Worm (Caenorhabditis elegans) whole organism, L2 larva: Measurements from ENCODE around the gene F43B10.1.

ENCODE experiments used
- C34F6.9 ChIP-seq: fragments of 150-350 bp; optimal IDR thresholded peaks from 2 replicates; lab custom pipeline; 2014; ENCODE audit warnings: missing biosample characterization, missing genetic modification characterization
- F13H6.1 ChIP-seq: sonication (generic microtip); optimal IDR thresholded peaks from 2 replicates; lab custom pipeline; 2016; ENCODE audit warnings: missing genetic modification characterization, missing compliant biosample characterization
- Y55F3AM.14 ChIP-seq: fragments of 200-800 bp; sonication (Bioruptor generic); optimal IDR thresholded peaks from 2 replicates; lab custom pipeline; 2018; ENCODE audit warnings: mild to moderate bottlenecking, missing genetic modification characterization, missing compliant biosample characterization
- alr-1 ChIP-seq: fragments of 150-350 bp; optimal IDR thresholded peaks from 2 replicates; lab custom pipeline; 2014; ENCODE audit warnings: missing biosample characterization, missing genetic modification characterization
- aly-2 ChIP-seq: fragments of 150-350 bp; optimal IDR thresholded peaks from 2 replicates; lab custom pipeline; 2014; ENCODE audit warnings: missing biosample characterization, missing genetic modification characterization
- ama-1 ChIP-seq: fragments of 150-350 bp; optimal IDR thresholded peaks from 2 replicates; lab custom pipeline; 2018; ENCODE audit warnings: inconsistent platforms
- ceh-16 ChIP-seq: fragments of 150-350 bp; optimal IDR thresholded peaks from 2 replicates; lab custom pipeline; 2014; ENCODE audit warnings: missing biosample characterization, missing genetic modification characterization
- ceh-82 ChIP-seq: fragments of 150-350 bp; optimal IDR thresholded peaks from 2 replicates; lab custom pipeline; 2014; ENCODE audit warnings: missing biosample characterization, missing genetic modification characterization
- crh-2 ChIP-seq: sonication (generic microtip); optimal IDR thresholded peaks from 2 replicates; lab custom pipeline; 2017; ENCODE audit warnings: missing biosample characterization, missing genetic modification characterization
- dmd-4 ChIP-seq: sonication (generic microtip); optimal IDR thresholded peaks from 2 replicates; lab custom pipeline; 2017; ENCODE audit warnings: missing biosample characterization, missing genetic modification characterization
- egl-27 ChIP-seq: sonication (generic microtip); optimal IDR thresholded peaks from 3 replicates; lab custom pipeline; 2017; ENCODE audit warnings: missing biosample characterization, missing genetic modification reagents, missing genetic modification characterization
- elt-1 ChIP-seq: fragments of 150-350 bp; optimal IDR thresholded peaks from 2 replicates; lab custom pipeline; 2014; ENCODE audit warnings: missing biosample characterization, missing genetic modification characterization
- gmeb-1 ChIP-seq: fragments of 150-350 bp; optimal IDR thresholded peaks from 2 replicates; lab custom pipeline; 2014; ENCODE audit warnings: missing biosample characterization, missing genetic modification characterization
- lin-11 ChIP-seq: fragments of 150-350 bp; sonication (generic microtip); optimal IDR thresholded peaks from 2 replicates; lab custom pipeline; 2014; ENCODE audit warnings: missing biosample characterization, missing genetic modification characterization, inconsistent platforms, mixed read lengths
- lin-13 ChIP-seq: fragments of 150-350 bp; optimal IDR thresholded peaks from 2 replicates; lab custom pipeline; 2014; ENCODE audit warnings: missing biosample characterization, missing genetic modification reagents, missing genetic modification characterization
- lin-39 ChIP-seq: fragments of 150-350 bp; optimal IDR thresholded peaks from 2 replicates; lab custom pipeline; 2014; ENCODE audit warnings: missing biosample characterization, missing genetic modification reagents, missing genetic modification characterization
- lsy-2 ChIP-seq, 2 experiments: fragments of 150-350 bp in 1 of 2; sonication (generic microtip) in 1 of 2; optimal IDR thresholded peaks; 2 replicates each; lab custom pipeline; 2014 to 2017; ENCODE audit warnings: missing biosample characterization in 2 of 2, missing genetic modification characterization in 2 of 2
- mbf-1 ChIP-seq: sonication (generic microtip); optimal IDR thresholded peaks from 2 replicates; lab custom pipeline; 2017; ENCODE audit warnings: missing biosample characterization, missing genetic modification characterization
- mdl-1 ChIP-seq, 2 experiments: fragments of 150-350 bp in 1 of 2; sonication (generic microtip) in 1 of 2; optimal IDR thresholded peaks; 2 replicates each; lab custom pipeline; 2017; ENCODE audit warnings: missing biosample characterization in 2 of 2, missing genetic modification characterization in 2 of 2
- nhr-10 ChIP-seq: sonication (generic microtip); optimal IDR thresholded peaks from 2 replicates; lab custom pipeline; 2017; ENCODE audit warnings: missing biosample characterization, missing genetic modification characterization
- nhr-11 ChIP-seq: fragments of 150-350 bp; optimal IDR thresholded peaks from 2 replicates; lab custom pipeline; 2014; ENCODE audit warnings: missing biosample characterization, missing genetic modification characterization
- nhr-12 ChIP-seq: fragments of 150-350 bp; optimal IDR thresholded peaks from 2 replicates; lab custom pipeline; 2014; ENCODE audit warnings: missing biosample characterization, missing genetic modification characterization
- nhr-129 ChIP-seq: fragments of 150-350 bp; optimal IDR thresholded peaks from 2 replicates; lab custom pipeline; 2014; ENCODE audit warnings: missing biosample characterization, missing genetic modification characterization
- nhr-21 ChIP-seq: fragments of 150-350 bp; optimal IDR thresholded peaks from 2 replicates; lab custom pipeline; 2014; ENCODE audit warnings: missing biosample characterization, missing genetic modification characterization
- nhr-23 ChIP-seq: fragments of 150-350 bp; optimal IDR thresholded peaks from 2 replicates; lab custom pipeline; 2014; ENCODE audit warnings: missing biosample characterization, missing genetic modification reagents, missing genetic modification characterization
- nhr-237 ChIP-seq: fragments of 150-350 bp; optimal IDR thresholded peaks from 2 replicates; lab custom pipeline; 2014; ENCODE audit warnings: missing biosample characterization, missing genetic modification characterization
- nhr-25 ChIP-seq: fragments of 150-350 bp; sonication (generic microtip); optimal IDR thresholded peaks from 3 replicates; lab custom pipeline; 2014; ENCODE audit warnings: missing biosample characterization, missing genetic modification characterization
- nhr-6 ChIP-seq: fragments of 150-350 bp; optimal IDR thresholded peaks from 2 replicates; lab custom pipeline; 2014; ENCODE audit warnings: missing biosample characterization, missing genetic modification characterization
- nhr-77 ChIP-seq: fragments of 150-350 bp; optimal IDR thresholded peaks from 2 replicates; lab custom pipeline; 2014; ENCODE audit warnings: missing biosample characterization, missing genetic modification characterization
- peb-1 ChIP-seq: fragments of 150-350 bp; optimal IDR thresholded peaks from 2 replicates; lab custom pipeline; 2014; ENCODE audit warnings: missing biosample characterization, missing genetic modification characterization
- sem-4 ChIP-seq: fragments of 150-350 bp; optimal IDR thresholded peaks from 2 replicates; lab custom pipeline; 2014; ENCODE audit warnings: missing biosample characterization, missing genetic modification reagents, missing genetic modification characterization
- skn-1 ChIP-seq: sonication (generic microtip); optimal IDR thresholded peaks from 2 replicates; lab custom pipeline; 2017; ENCODE audit warnings: missing biosample characterization, missing genetic modification characterization
- sma-3 ChIP-seq: sonication (generic microtip); optimal IDR thresholded peaks from 2 replicates; lab custom pipeline; 2016; ENCODE audit warnings: missing genetic modification reagents, missing genetic modification characterization, missing compliant biosample characterization
- sma-9 ChIP-seq, 2 experiments: fragments of 150-350 bp in 1 of 2; sonication (generic microtip) in 1 of 2; optimal IDR thresholded peaks; 2 replicates each; lab custom pipeline; 2014 to 2016; ENCODE audit warnings: missing genetic modification characterization in 2 of 2, mild to moderate bottlenecking in 1 of 2, missing biosample characterization in 1 of 2, missing compliant biosample characterization in 1 of 2, missing genetic modification reagents in 1 of 2, moderate library complexity in 1 of 2
- unc-39 ChIP-seq: fragments of 150-350 bp; optimal IDR thresholded peaks from 2 replicates; lab custom pipeline; 2014; ENCODE audit warnings: missing biosample characterization, missing genetic modification characterization
- unc-55 ChIP-seq: fragments of 150-350 bp; sonication (generic microtip); optimal IDR thresholded peaks from 3 replicates; lab custom pipeline; 2014; ENCODE audit warnings: missing biosample characterization, missing genetic modification reagents, missing genetic modification characterization
- zag-1 ChIP-seq: fragments of 150-350 bp; optimal IDR thresholded peaks from 2 replicates; lab custom pipeline; 2014; ENCODE audit warnings: missing biosample characterization, missing genetic modification characterization
- ztf-1 ChIP-seq: fragments of 200-800 bp; sonication (Bioruptor generic); conservative IDR thresholded peaks from 2 replicates; pipeline ENCODE4 v1.3.6; 2022; ENCODE audit warnings: missing genetic modification characterization, missing compliant biosample characterization
- ztf-4 ChIP-seq: fragments of 150-350 bp; optimal IDR thresholded peaks from 2 replicates; lab custom pipeline; 2014; ENCODE audit warnings: missing biosample characterization, missing genetic modification characterization

F43B10.1 gene

ce11 chrX:16691045-16691444, 28.4 kb upstream of the F43B10.1 start, which contains the start of gene F22H10.6:
F22H10.6 (minus strand) TSS chrX:16691336.
- TF ChIP-seq ama-1 (no peak), nhr-21 (tag; lab: Kevin White, UChicago) (no peak), nhr-6 (tag; lab: Kevin White, UChicago) (no peak), ceh-82 (tag; lab: Kevin White, UChicago) (no peak), sma-9 (GFP tag; optimal IDR thresholded peaks at IDR 0.05; lab: Kevin White, UChicago) (no peak), sma-9 (tag; optimal IDR thresholded peaks at IDR 0.05; lab: Kevin White, UChicago) (no peak), nhr-237 (tag; lab: Kevin White, UChicago) (no peak), nhr-10 (tag; lab: Kevin White, UChicago) (no peak), nhr-11 (tag; lab: Kevin White, UChicago) (no peak), C34F6.9 (tag; lab: Kevin White, UChicago) (no peak), lsy-2 (tag; optimal IDR thresholded peaks at IDR 0.05; lab: Kevin White, UChicago) (no peak), nhr-23 (tag; lab: Kevin White, UChicago) (no peak), ztf-1 (no peak), lin-39 (no peak), sem-4 (no peak), alr-1 (tag; lab: Kevin White, UChicago) (no peak)
- TF ChIP-seq, all 48 proteins: peak for 0

ce11 chrX:16689852-16690473, 27.3 kb upstream of the F43B10.1 start:
- TF ChIP-seq ztf-4 (tag; lab: Kevin White, UChicago): no peak
- TF ChIP-seq alr-1 (tag; lab: Kevin White, UChicago): no peak
- TF ChIP-seq mbf-1 (tag; lab: Kevin White, UChicago): no peak
- no peak for TF ChIP-seq Y55F3AM.14
- no peak for TF ChIP-seq nhr-129
- no peak for TF ChIP-seq elt-1 (tag; lab: Kevin White, UChicago)
- TF ChIP-seq lin-13: no peak
- TF ChIP-seq nhr-12 (tag; lab: Kevin White, UChicago): no peak
- TF ChIP-seq crh-2 (tag; lab: Kevin White, UChicago): no peak
- TF ChIP-seq nhr-25 (tag; lab: Kevin White, UChicago): no peak
- no peak for TF ChIP-seq nhr-10 (tag; lab: Kevin White, UChicago)
- TF ChIP-seq sma-3 (GFP tag; lab: Kevin White, UChicago): no peak
- no peak for TF ChIP-seq ceh-16

- TF ChIP-seq ama-1 (no peak), nhr-10 (tag; lab: Kevin White, UChicago) (no peak), alr-1 (tag; lab: Kevin White, UChicago) (no peak), peb-1 (tag; lab: Kevin White, UChicago) (no peak), sma-9 (GFP tag; optimal IDR thresholded peaks at IDR 0.05; lab: Kevin White, UChicago) (no peak), sma-9 (tag; optimal IDR thresholded peaks at IDR 0.05; lab: Kevin White, UChicago) (no peak), egl-27 (tag; lab: Kevin White, UChicago) (no peak), unc-55 (GFP tag; lab: Kevin White, UChicago) (no peak), mdl-1 (tag; optimal IDR thresholded peaks at IDR 0.05; lab: Kevin White, UChicago) (no peak)
These were observed 25.3 kb upstream of the F43B10.1 start, which contains the start of gene F22H10.11 for ce11 chrX:16687945-16688344. F22H10.11 (minus strand) TSS chrX:16688045.

DNA sequence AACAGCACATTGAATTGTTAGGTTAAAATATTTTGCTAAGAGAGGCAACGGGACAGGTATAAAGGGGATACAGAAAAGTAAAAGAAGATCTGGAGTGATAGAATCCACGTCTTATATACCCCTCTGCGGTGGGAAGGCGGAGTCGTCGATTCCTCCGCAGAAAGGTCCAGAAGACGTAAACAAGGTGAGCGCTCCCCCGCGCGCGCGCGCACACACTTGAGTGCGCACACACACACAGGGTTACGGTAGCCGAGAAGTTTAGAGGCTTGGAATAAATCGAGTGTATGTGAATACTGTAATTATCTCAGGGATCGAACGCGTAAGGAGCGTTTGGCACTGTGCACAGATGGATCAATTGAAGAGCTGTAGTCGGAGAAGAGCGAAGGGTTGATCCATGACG, 24.8 kb upstream of the F43B10.1 start:
- TF ChIP-seq lsy-2 (tag; optimal IDR thresholded peaks at IDR 0.05; lab: Kevin White, UChicago) (no peak), alr-1 (tag; lab: Kevin White, UChicago) (no peak), crh-2 (tag; lab: Kevin White, UChicago) (no peak), aly-2 (tag; lab: Kevin White, UChicago) (no peak), ceh-16 (no peak)
- TF ChIP-seq, all 48 proteins: peak for 0

ce11 chrX:16681910-16682493, 19.4 kb upstream of the F43B10.1 start:
- TF ChIP-seq unc-55 (GFP tag; lab: Kevin White, UChicago) (peak; percentile 100), mbf-1 (tag; lab: Kevin White, UChicago) (peak; percentile 85), ceh-82 (tag; lab: Kevin White, UChicago) (peak; percentile 98), gmeb-1 (tag; lab: Kevin White, UChicago) (peak; percentile 94), nhr-6 (tag; lab: Kevin White, UChicago) (peak; percentile 99), C34F6.9 (tag; lab: Kevin White, UChicago) (peak; percentile 99), crh-2 (tag; lab: Kevin White, UChicago) (peak; percentile 99), nhr-237 (tag; lab: Kevin White, UChicago) (peak; percentile 95), nhr-23 (tag; lab: Kevin White, UChicago) (no peak), aly-2 (tag; lab: Kevin White, UChicago) (peak; percentile 84), F13H6.1 (peak; percentile 98), peb-1 (tag; lab: Kevin White, UChicago) (no peak), egl-27 (tag; lab: Kevin White, UChicago) (peak; percentile 98), skn-1 (tag; lab: Kevin White, UChicago) (peak; percentile 96), sem-4 (peak; percentile 99), dmd-4 (tag; lab: Kevin White, UChicago) (peak; percentile 82), nhr-25 (tag; lab: Kevin White, UChicago) (peak; percentile 98), zag-1 (peak; percentile 97), ceh-16 (peak; percentile 90), unc-39 (tag; lab: Kevin White, UChicago) (peak; percentile 62), elt-1 (tag; lab: Kevin White, UChicago) (peak; percentile 13), lin-13 (peak; percentile 98), sma-9 (GFP tag; optimal IDR thresholded peaks at IDR 0.05; lab: Kevin White, UChicago) (peak; percentile 99), sma-9 (tag; optimal IDR thresholded peaks at IDR 0.05; lab: Kevin White, UChicago) (no peak), lin-11 (tag; lab: Kevin White, UChicago) (peak; percentile 38), nhr-77 (tag; lab: Kevin White, UChicago) (peak; percentile 97), Y55F3AM.14 (peak; percentile 95), nhr-10 (tag; lab: Kevin White, UChicago) (peak; percentile 96)
